Worm (Caenorhabditis elegans): ENCODE data around the gene F37C12.21.

ce11 chrIII:7144749-7145148, 43.4 kb upstream of the F37C12.21 start, which contains the start of gene glr-2:
- TF ChIP-seq med-1 (GFP tag; optimal IDR thresholded peaks at IDR 0.05; ENCODE audit: insufficient read depth) (no peak), flt-1 (GFP tag; IDR thresholded peaks at IDR 0.05) (no peak)
